Fruit fly (Drosophila melanogaster) whole organism, embryonic: Measurements from ENCODE around the gene Cog1.

Source experiments
- Asciz ChIP-seq: fragments of 200-800 bp; sonication (Bioruptor generic); optimal IDR thresholded peaks from 2 replicates; lab custom pipeline; 2017; ENCODE audit warnings: missing biosample characterization, mild to moderate bottlenecking, missing genetic modification characterization, missing genetic modification reagents
- Atf-2 ChIP-seq: fragments of 200-800 bp; sonication (Bioruptor generic); optimal IDR thresholded peaks from 2 replicates; lab custom pipeline; 2016; ENCODE audit warnings: missing biosample characterization, missing genetic modification characterization
- CG10654 ChIP-seq: fragments of 200-800 bp; sonication (Bioruptor generic); optimal IDR thresholded peaks from 2 replicates; lab custom pipeline; 2016; ENCODE audit warnings: missing biosample characterization, missing genetic modification characterization
- CG11398 ChIP-seq: fragments of 200-800 bp; sonication (Bioruptor generic); optimal IDR thresholded peaks from 2 replicates; lab custom pipeline; 2016; ENCODE audit warnings: missing biosample characterization, missing genetic modification characterization
- CG11696 ChIP-seq: fragments of 200-800 bp; sonication (Bioruptor generic); IDR thresholded peaks from 2 replicates; pipeline ENCODE4 v1.3.6; 2022; ENCODE audit warnings: missing biosample characterization, missing genetic modification characterization
- CG11723 ChIP-seq: fragments of 200-800 bp; sonication (Bioruptor generic); optimal IDR thresholded peaks from 2 replicates; lab custom pipeline; 2017; ENCODE audit warnings: missing biosample characterization, mild to moderate bottlenecking, missing genetic modification characterization
- CG12769 ChIP-seq: fragments of 200-800 bp; sonication (Bioruptor generic); optimal IDR thresholded peaks from 2 replicates; lab custom pipeline; 2019; ENCODE audit warnings: missing biosample characterization, mild to moderate bottlenecking, missing genetic modification characterization, moderate library complexity
- CG16815 ChIP-seq: fragments of 200-800 bp; sonication (Bioruptor generic); optimal IDR thresholded peaks from 3 replicates; lab custom pipeline; 2017; ENCODE audit warnings: missing biosample characterization, mild to moderate bottlenecking, missing genetic modification characterization
- CG16863 ChIP-seq: fragments of 200-800 bp; sonication (Bioruptor generic); optimal IDR thresholded peaks from 3 replicates; lab custom pipeline; 2016; ENCODE audit warnings: missing biosample characterization, missing genetic modification characterization
- CG18262 ChIP-seq: fragments of 200-800 bp; optimal IDR thresholded peaks from 3 replicates; lab custom pipeline; 2019; ENCODE audit warnings: missing biosample characterization, mild to moderate bottlenecking, missing genetic modification characterization, moderate library complexity
- CG18619 ChIP-seq: fragments of 200-800 bp; sonication (Bioruptor generic); optimal IDR thresholded peaks from 3 replicates; lab custom pipeline; 2017; ENCODE audit warnings: missing biosample characterization, mild to moderate bottlenecking, missing genetic modification characterization
- CG2678 ChIP-seq: fragments of 200-800 bp; sonication (Bioruptor generic); optimal IDR thresholded peaks from 3 replicates; lab custom pipeline; 2019; ENCODE audit warnings: missing biosample characterization, mild to moderate bottlenecking, missing genetic modification characterization, moderate library complexity
- CG31365 ChIP-seq: fragments of 200-800 bp; sonication (Bioruptor generic); optimal IDR thresholded peaks from 2 replicates; lab custom pipeline; 2018; ENCODE audit warnings: missing biosample characterization, mild to moderate bottlenecking, missing genetic modification characterization
- CG3163 ChIP-seq: fragments of 200-800 bp; sonication (Bioruptor generic); optimal IDR thresholded peaks from 3 replicates; lab custom pipeline; 2016; ENCODE audit warnings: missing biosample characterization, missing genetic modification characterization
- CG3838 ChIP-seq: fragments of 200-800 bp; sonication (Bioruptor generic); optimal IDR thresholded peaks from 3 replicates; lab custom pipeline; 2016; ENCODE audit warnings: missing biosample characterization, missing genetic modification characterization
- CG4854 ChIP-seq: fragments of 200-800 bp; sonication (Bioruptor generic); optimal IDR thresholded peaks from 2 replicates; lab custom pipeline; 2016; ENCODE audit warnings: missing biosample characterization, missing genetic modification characterization, inconsistent platforms
- CG5953 ChIP-seq: fragments of 200-800 bp; sonication (Bioruptor generic); IDR thresholded peaks from 2 replicates; pipeline ENCODE4 v1.3.6; 2022; ENCODE audit warnings: missing biosample characterization, missing genetic modification characterization
- CG6683 ChIP-seq: fragments of 200-800 bp; sonication (Bioruptor generic); optimal IDR thresholded peaks from 2 replicates; lab custom pipeline; 2017; ENCODE audit warnings: missing biosample characterization, mild to moderate bottlenecking, missing genetic modification characterization, missing genetic modification reagents
- CG7271 ChIP-seq: fragments of 200-800 bp; sonication (Bioruptor generic); optimal IDR thresholded peaks from 2 replicates; lab custom pipeline; 2018; ENCODE audit warnings: missing biosample characterization, mild to moderate bottlenecking, missing genetic modification characterization, moderate library complexity
- CG8281 ChIP-seq: fragments of 200-800 bp; sonication (Bioruptor generic); optimal IDR thresholded peaks from 2 replicates; lab custom pipeline; 2018; ENCODE audit warnings: missing biosample characterization, mild to moderate bottlenecking, missing genetic modification characterization, moderate library complexity
- Dbx ChIP-seq: fragments of 200-800 bp; sonication (Bioruptor generic); IDR thresholded peaks from 3 replicates; pipeline ENCODE4 v1.3.6; 2022; ENCODE audit warnings: missing biosample characterization, missing genetic modification characterization
- Dll ChIP-seq: fragments of 200-800 bp; sonication (Bioruptor generic); IDR thresholded peaks from 4 replicates; pipeline ENCODE4 v1.3.6; 2022; ENCODE audit warnings: missing biosample characterization, missing genetic modification characterization; ENCODE audit not compliant: partially characterized antibody
- HHEX ChIP-seq: fragments of 200-800 bp; sonication (Bioruptor generic); optimal IDR thresholded peaks from 3 replicates; lab custom pipeline; 2017; ENCODE audit warnings: missing biosample characterization, mild to moderate bottlenecking, missing genetic modification characterization, missing genetic modification reagents
- HLH4C ChIP-seq: fragments of 200-800 bp; sonication (Bioruptor generic); IDR thresholded peaks from 3 replicates; pipeline ENCODE4 v1.3.6; 2022; ENCODE audit warnings: missing biosample characterization, missing genetic modification characterization; ENCODE audit not compliant: partially characterized antibody
- Nf-YB ChIP-seq: fragments of 200-800 bp; sonication (Bioruptor generic); optimal IDR thresholded peaks from 3 replicates; lab custom pipeline; 2019; ENCODE audit warnings: missing biosample characterization, mild to moderate bottlenecking, missing genetic modification characterization, moderate library complexity
- Stat92E ChIP-seq, 3 experiments: fragments of >200 bp in 2 of 3; fragments of 200-800 bp in 1 of 3; sonication (Bioruptor generic) in 1 of 3; optimal IDR thresholded peaks; 2 replicates each; lab custom pipeline; 2017 to 2019; ENCODE audit warnings: missing biosample characterization in 3 of 3, missing genetic modification characterization in 3 of 3, mild to moderate bottlenecking in 1 of 3, moderate library complexity in 1 of 3
- Tbp ChIP-seq: fragments of >200 bp; optimal IDR thresholded peaks from 2 replicates; lab custom pipeline; 2018; ENCODE audit warnings: missing biosample characterization, missing genetic modification characterization
- dati ChIP-seq: fragments of 200-800 bp; sonication (Bioruptor generic); IDR thresholded peaks from 2 replicates; pipeline ENCODE4 v1.3.6; 2022; ENCODE audit warnings: missing biosample characterization, missing genetic modification characterization
- fd3F ChIP-seq: fragments of 200-800 bp; sonication (Bioruptor generic); optimal IDR thresholded peaks from 2 replicates; lab custom pipeline; 2018; ENCODE audit warnings: missing biosample characterization, mild to moderate bottlenecking, missing genetic modification characterization, moderate library complexity
- fru ChIP-seq: fragments of >200 bp; optimal IDR thresholded peaks from 2 replicates; lab custom pipeline; 2017
- gfzf ChIP-seq: fragments of 200-800 bp; sonication (Bioruptor generic); optimal IDR thresholded peaks from 2 replicates; lab custom pipeline; 2016; ENCODE audit warnings: missing biosample characterization, mild to moderate bottlenecking, missing genetic modification characterization, moderate library complexity
- grn ChIP-seq: fragments of 200-800 bp; sonication (Bioruptor generic); optimal IDR thresholded peaks from 3 replicates; lab custom pipeline; 2017; ENCODE audit warnings: missing biosample characterization, missing genetic modification characterization
- gro ChIP-seq: fragments of 200-800 bp; sonication (Bioruptor generic); optimal IDR thresholded peaks from 2 replicates; lab custom pipeline; 2016; ENCODE audit warnings: missing biosample characterization, missing genetic modification characterization
- gsb ChIP-seq: fragments of 200-800 bp; sonication (Bioruptor generic); IDR thresholded peaks from 2 replicates; pipeline ENCODE4 v1.3.6; 2022; ENCODE audit warnings: missing biosample characterization, missing genetic modification characterization
- hb ChIP-seq: fragments of 200-800 bp; sonication (Bioruptor generic); IDR thresholded peaks from 3 replicates; pipeline ENCODE4 v1.3.6; 2022; ENCODE audit warnings: missing biosample characterization, missing genetic modification characterization; ENCODE audit not compliant: partially characterized antibody
- hth ChIP-seq: fragments of >200 bp; optimal IDR thresholded peaks from 2 replicates; lab custom pipeline; 2017; ENCODE audit warnings: inconsistent platforms
- ken ChIP-seq: fragments of 200-800 bp; sonication (Bioruptor generic); IDR thresholded peaks from 3 replicates; pipeline ENCODE4 v1.3.6; 2022; ENCODE audit warnings: missing biosample characterization, missing genetic modification characterization
- knrl ChIP-seq: fragments of 200-800 bp; sonication (Bioruptor generic); IDR thresholded peaks from 3 replicates; pipeline ENCODE4 v1.3.6; 2022; ENCODE audit warnings: missing biosample characterization, missing genetic modification characterization; ENCODE audit not compliant: partially characterized antibody
- lbe ChIP-seq: fragments of 200-800 bp; sonication (Bioruptor generic); optimal IDR thresholded peaks from 2 replicates; lab custom pipeline; 2016; ENCODE audit warnings: missing biosample characterization, mild to moderate bottlenecking, missing genetic modification characterization
- lola ChIP-seq, 3 experiments: fragments of >200 bp in 2 of 3; fragments of 200-800 bp in 1 of 3; sonication (Bioruptor generic) in 1 of 3; optimal IDR thresholded peaks; 2 replicates each; lab custom pipeline; 2017 to 2019; ENCODE audit warnings: missing biosample characterization in 3 of 3, missing genetic modification characterization in 3 of 3, mild to moderate bottlenecking in 1 of 3, moderate library complexity in 1 of 3
- oc ChIP-seq: fragments of 200-800 bp; sonication (Bioruptor generic); optimal IDR thresholded peaks from 2 replicates; lab custom pipeline; 2018; ENCODE audit warnings: missing biosample characterization, mild to moderate bottlenecking, missing genetic modification characterization, moderate library complexity
- pfk ChIP-seq: fragments of 200-800 bp; sonication (Bioruptor generic); optimal IDR thresholded peaks from 2 replicates; lab custom pipeline; 2018; ENCODE audit warnings: missing biosample characterization, mild to moderate bottlenecking, missing genetic modification characterization, moderate library complexity
- repo ChIP-seq: fragments of 200-800 bp; sonication (Bioruptor generic); optimal IDR thresholded peaks from 2 replicates; lab custom pipeline; 2016; ENCODE audit warnings: missing biosample characterization, missing genetic modification characterization
- row ChIP-seq: fragments of 200-800 bp; sonication (Bioruptor generic); IDR thresholded peaks from 3 replicates; pipeline ENCODE4 v1.3.6; 2022; ENCODE audit warnings: missing biosample characterization, missing genetic modification characterization
- schlank ChIP-seq: fragments of 200-800 bp; sonication (Bioruptor generic); optimal IDR thresholded peaks from 2 replicates; lab custom pipeline; 2018; ENCODE audit warnings: missing biosample characterization, mild to moderate bottlenecking, missing genetic modification characterization
- tll ChIP-seq, 2 experiments: fragments of 200-800 bp in 1 of 2; fragments of >200 bp in 1 of 2; sonication (Bioruptor generic) in 1 of 2; optimal IDR thresholded peaks; 2 replicates each; lab custom pipeline; 2017 to 2019; ENCODE audit warnings: missing biosample characterization in 2 of 2, missing genetic modification characterization in 2 of 2, mild to moderate bottlenecking in 1 of 2, moderate library complexity in 1 of 2
- trem ChIP-seq: fragments of 200-800 bp; optimal IDR thresholded peaks from 3 replicates; lab custom pipeline; 2019; ENCODE audit warnings: missing biosample characterization, mild to moderate bottlenecking, missing genetic modification characterization, moderate library complexity
- unc-4 ChIP-seq: fragments of 200-800 bp; sonication (Bioruptor generic); IDR thresholded peaks from 2 replicates; pipeline ENCODE4 v1.3.6; 2022; ENCODE audit warnings: missing biosample characterization, missing genetic modification characterization; ENCODE audit not compliant: partially characterized antibody
- yki ChIP-seq: fragments of >200 bp; optimal IDR thresholded peaks from 3 replicates; lab custom pipeline; 2018
- zf30C ChIP-seq: fragments of 200-800 bp; sonication (Bioruptor generic); optimal IDR thresholded peaks from 3 replicates; lab custom pipeline; 2018; ENCODE audit warnings: missing biosample characterization, mild to moderate bottlenecking, missing genetic modification characterization

Cog1 gene

DNA sequence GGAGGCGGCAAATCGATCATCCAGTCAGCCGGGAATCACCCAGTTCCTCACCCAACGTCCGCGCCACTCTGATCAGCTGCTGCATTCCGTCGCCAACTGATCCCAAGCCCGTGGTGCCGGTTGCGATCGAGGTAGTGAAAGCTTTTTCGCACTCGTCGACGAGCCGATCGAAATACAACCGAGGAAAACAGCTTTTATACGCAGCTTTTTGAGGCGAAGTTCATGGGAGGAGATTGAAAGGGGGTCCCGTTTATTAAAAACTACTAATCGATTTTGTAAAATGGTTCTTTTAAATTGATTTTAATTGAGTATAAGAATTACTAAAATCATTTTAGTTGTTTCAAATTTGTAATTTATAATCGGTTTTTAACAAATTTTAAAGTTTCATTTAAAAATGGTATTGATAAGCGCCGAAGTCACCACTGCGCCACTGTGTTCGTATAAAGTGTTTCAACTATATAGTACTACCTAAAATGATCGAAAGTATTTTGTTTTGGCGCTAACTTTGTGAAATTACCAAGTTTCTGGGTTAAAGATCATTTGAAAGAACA is 2.0 kb upstream of the Cog1 start, which contains the start of gene CG4860 (continued):
- peak; percentile 88 for TF ChIP-seq Dbx
- peak; percentile 78; the same call in 1 of the 2 replicates for TF ChIP-seq gsb (GFP tag; lab: Robert Waterston, UW)
- peak; percentile 85 for TF ChIP-seq fd3F (GFP tag; lab: Kevin White, UChicago)
- TF ChIP-seq ken (GFP tag; lab: Robert Waterston, UW), result peak; percentile 87
- TF ChIP-seq HLH4C (GFP tag; lab: Robert Waterston, UW), result 0 out of 3 replicates have a peak, but pooled peaks have one; percentile 6
- TF ChIP-seq lbe (GFP tag; lab: Kevin White, UChicago), result peak; percentile 85
- peak; percentile 86 for TF ChIP-seq HHEX (GFP tag; lab: Kevin White, UChicago)
- peak; percentile 46 for TF ChIP-seq CG11398 (GFP tag; lab: Kevin White, UChicago)
- TF ChIP-seq grn (GFP tag; lab: Kevin White, UChicago), result no peak
- TF ChIP-seq unc-4 (GFP tag; lab: Robert Waterston, UW), result no peak
- TF ChIP-seq oc (tag; lab: Kevin White, UChicago), result no peak
- no peak for TF ChIP-seq Tbp (GFP tag; lab: Kevin White, UChicago)
- TF ChIP-seq Dll (GFP tag; lab: Robert Waterston, UW), result no peak
- TF ChIP-seq CG8281 (tag; lab: Kevin White, UChicago), result peak; percentile 65
- TF ChIP-seq Stat92E (GFP tag; optimal IDR thresholded peaks at IDR 0.05; lab: Kevin White, UChicago), result no peak
- TF ChIP-seq CG12769 (tag; lab: Kevin White, UChicago), result peak; percentile 75
- TF ChIP-seq CG16815 (GFP tag; lab: Kevin White, UChicago), result peak; percentile 64
- peak; percentile 64 for TF ChIP-seq CG4854 (GFP tag; lab: Kevin White, UChicago)
- peak; percentile 56 for TF ChIP-seq Nf-YB (GFP tag; lab: Kevin White, UChicago)
- peak; percentile 20 for TF ChIP-seq CG7271 (tag; lab: Kevin White, UChicago)
- TF ChIP-seq CG5953 (GFP tag; lab: Robert Waterston, UW), result peak; percentile 80
- no peak for TF ChIP-seq fru (lab: Kevin White, UChicago)
- TF ChIP-seq hb (GFP tag; lab: Robert Waterston, UW), result no peak
- peak; percentile 60 for TF ChIP-seq CG3838 (GFP tag; lab: Kevin White, UChicago)
- no peak for TF ChIP-seq CG6683 (GFP tag; lab: Kevin White, UChicago)
- TF ChIP-seq tll (GFP tag; optimal IDR thresholded peaks at IDR 0.05; lab: Kevin White, UChicago), result no peak
- TF ChIP-seq CG3163, result peak; percentile 45
- no peak for TF ChIP-seq hth (lab: Kevin White, UChicago)
- TF ChIP-seq CG11723 (GFP tag; lab: Kevin White, UChicago), result peak; percentile 57
- TF ChIP-seq CG18262, result no peak
- peak; percentile 63 for TF ChIP-seq repo (GFP tag; lab: Kevin White, UChicago)
- peak; percentile 91 for TF ChIP-seq CG2678 (tag; lab: Kevin White, UChicago)
- TF ChIP-seq CG16863 (GFP tag; lab: Kevin White, UChicago), result peak; percentile 84
- TF ChIP-seq gro (GFP tag; lab: Kevin White, UChicago), result no peak
- TF ChIP-seq knrl (GFP tag; lab: Robert Waterston, UW), result no peak
- no peak for TF ChIP-seq yki (lab: Kevin White, UChicago)
- TF ChIP-seq gfzf, result no peak
- TF ChIP-seq schlank (tag; lab: Kevin White, UChicago), result peak; percentile 79
- peak; percentile 13 for TF ChIP-seq trem (tag; lab: Kevin White, UChicago)
- TF ChIP-seq CG31365 (tag; lab: Kevin White, UChicago), result peak; percentile 42
- TF ChIP-seq row, result peak; percentile 90
- TF ChIP-seq Atf-2, result peak; percentile 60
- TF ChIP-seq CG10654 (GFP tag; lab: Kevin White, UChicago), result peak; percentile 78
- no peak for TF ChIP-seq pfk (GFP tag; lab: Kevin White, UChicago)
- TF ChIP-seq zf30C, result no peak
- TF ChIP-seq CG11696 (GFP tag; lab: Robert Waterston, UW), result peak; percentile 36; the same call in 1 of the 2 replicates
- TF ChIP-seq dati, result peak; percentile 43; the same call in 1 of the 2 replicates
- no peak for TF ChIP-seq Asciz (GFP tag; lab: Kevin White, UChicago)
- peak in 1 of 3 experiments; percentile 71 for TF ChIP-seq lola (GFP tag; optimal IDR thresholded peaks at IDR 0.05; lab: Kevin White, UChicago)
- TF ChIP-seq CG18619, result peak; percentile 85
